Worm (Caenorhabditis elegans): ENCODE measurements around the gene srh-88.

The srh-88 gene

DNA sequence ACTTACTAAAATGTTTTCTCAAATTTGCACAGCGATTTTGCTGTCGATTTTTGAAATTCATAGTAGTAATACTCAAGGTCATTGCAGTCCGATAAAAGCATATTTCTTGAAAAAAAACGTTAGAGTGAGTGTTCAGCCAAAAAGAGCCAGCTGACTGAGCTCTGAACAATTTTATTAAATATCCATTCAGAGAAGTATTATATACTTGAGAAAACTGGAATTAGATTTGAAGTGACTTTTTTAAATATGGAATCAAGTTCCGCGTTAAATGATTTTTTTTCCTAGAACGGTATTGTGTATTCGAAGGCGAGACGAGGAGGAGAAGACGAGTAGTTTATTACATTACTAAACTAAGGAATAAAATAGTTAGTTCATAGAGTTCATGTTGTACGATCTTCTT lies 26.8 kb upstream of the srh-88 start, which contains the start of gene srw-121:
Gene srw-121, minus strand, starts transcription at position 101 of the 400 bp plus-strand sequence.
- TF ChIP-seq snpc-1.3 (tag; optimal IDR thresholded peaks at IDR 0.05; ENCODE audit: insufficient read depth): no peak

DNA sequence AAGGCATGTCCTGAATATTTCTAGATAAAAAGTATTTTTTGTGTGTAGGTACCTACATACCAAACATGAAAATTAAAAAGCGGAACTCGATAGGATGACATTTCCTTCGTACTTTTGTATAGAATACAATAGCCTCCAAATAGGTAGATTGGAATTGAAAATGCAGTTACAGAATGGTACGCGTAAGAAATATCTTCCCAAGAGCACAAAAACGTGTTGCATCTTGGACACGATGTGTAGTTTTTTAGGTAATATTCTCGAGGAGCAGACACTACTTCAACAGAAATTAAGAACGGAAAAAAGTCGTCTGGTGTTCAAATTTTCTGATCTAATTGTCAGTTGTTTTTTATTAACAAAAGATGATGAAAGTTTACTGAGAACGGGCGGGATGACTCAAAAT lies 22.7 kb upstream of the srh-88 start, which contains the start of gene srh-85:
Gene srh-85, minus strand, starts transcription at position 101 of the 400 bp plus-strand sequence.
- TF ChIP-seq aptf-2 (GFP tag; conservative IDR thresholded peaks at IDR 0.05): no peak

DNA sequence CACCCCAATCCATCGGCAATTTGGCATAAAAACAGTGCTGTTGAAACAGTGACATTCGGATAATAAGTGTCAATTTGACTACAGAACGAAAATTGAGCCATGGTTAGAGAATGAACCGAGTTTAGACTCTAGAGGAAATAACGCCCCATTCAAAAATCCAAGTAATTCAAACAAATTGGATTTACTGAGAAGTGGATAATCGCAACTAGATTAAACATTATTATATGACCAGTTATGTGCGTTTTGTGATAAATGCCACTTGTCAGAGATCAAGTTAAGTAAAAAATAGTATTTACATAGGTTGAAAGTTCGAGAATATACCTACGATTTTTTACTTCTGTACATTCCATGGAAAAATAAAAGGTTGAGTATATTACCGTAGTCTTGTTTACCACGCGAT lies 20.6 kb upstream of the srh-88 start, which contains the start of gene srw-139:
Gene srw-139, minus strand, starts transcription at position 101 of the 400 bp plus-strand sequence.
- no peak for TF ChIP-seq madf-6 (GFP tag; IDR thresholded peaks at IDR 0.05)
- no peak for TF ChIP-seq lsy-27 (tag; optimal IDR thresholded peaks at IDR 0.05; ENCODE audit: borderline replicate concordance, insufficient read depth)
- no peak for TF ChIP-seq unc-62 (GFP tag; optimal IDR thresholded peaks at IDR 0.05)
- no peak for TF ChIP-seq nfya-1 (tag; optimal IDR thresholded peaks at IDR 0.05; ENCODE audit: borderline replicate concordance, insufficient read depth)
- TF ChIP-seq lin-26 (GFP tag; IDR thresholded peaks at IDR 0.05): no peak
- no peak for TF ChIP-seq Y53G8AR.9 (GFP tag; conservative IDR thresholded peaks at IDR 0.05)
- no peak for TF ChIP-seq D2030.7 (GFP tag; IDR thresholded peaks at IDR 0.05)
- no peak for TF ChIP-seq pbrm-1 (GFP tag; IDR thresholded peaks at IDR 0.05)
- TF ChIP-seq somi-1 (GFP tag; optimal IDR thresholded peaks at IDR 0.05): no peak
- no peak for TF ChIP-seq snpc-4 (GFP tag; optimal IDR thresholded peaks at IDR 0.05)
- no peak for TF ChIP-seq snpc-4 (tag; optimal IDR thresholded peaks at IDR 0.05)
- no peak for TF ChIP-seq xnd-1 (tag; optimal IDR thresholded peaks at IDR 0.05)
- no peak for TF ChIP-seq ztf-3 (GFP tag; optimal IDR thresholded peaks at IDR 0.05)
- TF ChIP-seq tbp1 (GFP tag; optimal IDR thresholded peaks at IDR 0.05): no peak
- no peak for TF ChIP-seq B0336.3 (GFP tag; IDR thresholded peaks at IDR 0.05)
- TF ChIP-seq nhr-27 (tag; optimal IDR thresholded peaks at IDR 0.05): no peak

DNA sequence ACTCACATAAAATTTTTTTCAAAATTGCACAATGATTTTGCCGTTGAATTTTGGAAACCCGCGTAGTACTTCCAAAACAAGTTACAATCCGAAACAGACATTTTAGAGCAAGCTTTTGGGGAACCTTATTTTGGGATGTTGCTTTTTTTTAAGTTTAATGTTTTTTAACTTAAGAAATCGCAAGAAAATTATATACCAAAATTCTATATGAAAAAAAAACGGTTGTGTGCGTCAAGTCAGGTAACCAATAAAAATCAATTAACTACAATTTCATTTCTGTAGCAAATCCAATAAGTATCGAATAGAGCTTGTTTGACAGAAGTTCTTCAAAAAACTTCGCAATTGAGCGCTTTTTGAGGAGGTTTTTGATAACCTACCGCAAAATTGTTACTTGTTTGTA lies 18.7 kb upstream of the srh-88 start, which contains the start of gene srw-117:
Gene srw-117, minus strand, starts transcription at position 101 of the 400 bp plus-strand sequence.
- no peak for TF ChIP-seq B0035.1 (tag; optimal IDR thresholded peaks at IDR 0.05)
- no peak for TF ChIP-seq aptf-3 (GFP tag; IDR thresholded peaks at IDR 0.05)
- no peak for TF ChIP-seq die-1 (tag; optimal IDR thresholded peaks at IDR 0.05)
- no peak for TF ChIP-seq ztf-6 (GFP tag; IDR thresholded peaks at IDR 0.05)
- no peak for TF ChIP-seq him-1 (tag; optimal IDR thresholded peaks at IDR 0.05)
- TF ChIP-seq ceh-27 (GFP tag; optimal IDR thresholded peaks at IDR 0.05): no peak
- TF ChIP-seq F49E8.2 (tag; optimal IDR thresholded peaks at IDR 0.05; ENCODE audit: insufficient read depth): no peak
- TF ChIP-seq hlh-26 (GFP tag; conservative IDR thresholded peaks at IDR 0.05): no peak
- TF ChIP-seq somi-1 (GFP tag; optimal IDR thresholded peaks at IDR 0.05): no peak
- no peak for TF ChIP-seq let-526 (GFP tag; IDR thresholded peaks at IDR 0.05)
- TF ChIP-seq lsy-27 (tag; optimal IDR thresholded peaks at IDR 0.05; ENCODE audit: borderline replicate concordance, insufficient read depth): no peak
- no peak for TF ChIP-seq egl-18 (GFP tag; IDR thresholded peaks at IDR 0.05)
- TF ChIP-seq ceh-91 (GFP tag; IDR thresholded peaks at IDR 0.05): no peak
- TF ChIP-seq nhr-179 (tag; optimal IDR thresholded peaks at IDR 0.05): no peak
- no peak for TF ChIP-seq lin-35 (GFP tag; optimal IDR thresholded peaks at IDR 0.05)

DNA sequence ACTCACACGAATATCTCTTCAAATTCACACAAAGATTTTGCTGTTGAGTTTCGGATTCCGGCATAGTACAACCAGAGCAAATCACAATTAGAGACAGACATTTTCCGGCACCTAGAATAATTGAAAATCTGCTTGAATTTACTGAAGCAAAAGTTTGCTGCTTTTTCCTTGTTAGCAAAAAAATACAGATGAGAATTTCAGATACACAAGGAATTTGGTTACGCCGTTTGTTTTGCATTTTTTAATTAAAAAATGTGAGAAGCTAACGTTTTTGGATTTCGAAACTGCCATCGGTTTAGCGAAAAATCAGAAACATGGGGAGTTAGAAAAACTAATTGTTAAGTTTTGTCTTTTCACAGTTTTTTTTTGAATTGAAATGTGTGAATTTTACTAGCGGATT lies 15.3 kb upstream of the srh-88 start, which contains the start of gene srw-118:
Gene srw-118, minus strand, starts transcription at position 101 of the 400 bp plus-strand sequence.
- TF ChIP-seq ztf-3 (GFP tag; optimal IDR thresholded peaks at IDR 0.05): no peak
